Worm (Caenorhabditis elegans) whole organism, L3 larva: ENCODE results near the gene cpin-1.

Source experiments
- egl-27 ChIP-seq: sonication (generic microtip); optimal IDR thresholded peaks from 4 replicates; lab custom pipeline; 2017; ENCODE audit warnings: missing biosample characterization, missing genetic modification reagents, missing genetic modification characterization
- elt-2 ChIP-seq: sonication (generic microtip); optimal IDR thresholded peaks from 2 replicates; lab custom pipeline; 2016; ENCODE audit warnings: missing genetic modification reagents, mild to moderate bottlenecking, missing genetic modification characterization, missing compliant biosample characterization
- fkh-2 ChIP-seq: fragments of 150-350 bp; optimal IDR thresholded peaks from 2 replicates; lab custom pipeline; 2014; ENCODE audit warnings: missing biosample characterization, missing genetic modification reagents, missing genetic modification characterization
- lin-39 ChIP-seq: fragments of 150-350 bp; optimal IDR thresholded peaks from 2 replicates; lab custom pipeline; 2018; ENCODE audit warnings: missing biosample characterization, missing genetic modification reagents, missing genetic modification characterization
- mml-1 ChIP-seq: fragments of 150-350 bp; sonication (generic microtip); optimal IDR thresholded peaks from 3 replicates; lab custom pipeline; 2014; ENCODE audit warnings: missing biosample characterization, missing genetic modification characterization
- nfya-1 ChIP-seq: sonication (generic microtip); optimal IDR thresholded peaks from 2 replicates; lab custom pipeline; 2017; ENCODE audit warnings: missing genetic modification characterization, mild to moderate bottlenecking, missing compliant biosample characterization, antibody characterized with exemption, moderate library complexity; ENCODE audit not compliant: insufficient read depth
- nhr-11 ChIP-seq: fragments of 150-350 bp; optimal IDR thresholded peaks from 2 replicates; lab custom pipeline; 2014; ENCODE audit warnings: missing biosample characterization, missing genetic modification characterization
- nhr-23 ChIP-seq: fragments of 150-350 bp; optimal IDR thresholded peaks from 2 replicates; lab custom pipeline; 2014; ENCODE audit warnings: missing biosample characterization, missing genetic modification reagents, missing genetic modification characterization
- nhr-67 ChIP-seq: fragments of 150-350 bp; optimal IDR thresholded peaks from 2 replicates; lab custom pipeline; 2014; ENCODE audit warnings: missing biosample characterization, missing genetic modification characterization
- skn-1 ChIP-seq: fragments of 150-350 bp; optimal IDR thresholded peaks from 2 replicates; lab custom pipeline; 2014; ENCODE audit warnings: missing biosample characterization, missing genetic modification characterization
- zag-1 ChIP-seq: fragments of 150-350 bp; optimal IDR thresholded peaks from 2 replicates; lab custom pipeline; 2014; ENCODE audit warnings: missing biosample characterization, missing genetic modification characterization
- ztf-4 ChIP-seq: fragments of 150-350 bp; optimal IDR thresholded peaks from 2 replicates; lab custom pipeline; 2014; ENCODE audit warnings: missing biosample characterization, missing genetic modification characterization

Gene cpin-1

ce11 chrIV:9499636-9500035 is 49.2 kb downstream of the cpin-1 start:
- no peak for TF ChIP-seq mml-1
- no peak for TF ChIP-seq nhr-67 (tag; lab: Kevin White, UChicago)
- TF ChIP-seq fkh-2 (tag; lab: Kevin White, UChicago) = no peak
- no peak for TF ChIP-seq nfya-1
- no peak for TF ChIP-seq skn-1 (tag; lab: Kevin White, UChicago)
- TF ChIP-seq ztf-4 (tag; lab: Kevin White, UChicago) = no peak
- TF ChIP-seq nhr-11 (tag; lab: Kevin White, UChicago) = no peak
- no peak for TF ChIP-seq nhr-23
- no peak for TF ChIP-seq lin-39 (tag; lab: Kevin White, UChicago)
- TF ChIP-seq zag-1 = no peak
- TF ChIP-seq, all 47 proteins: peak for 0

- TF ChIP-seq elt-2 (tag; lab: Kevin White, UChicago) = peak; percentile 52
- no peak for TF ChIP-seq egl-27 (tag; lab: Kevin White, UChicago)
Measured at ce11 chrIV:9500100-9500499, 49.6 kb downstream of the cpin-1 start, which contains the start of gene ugt-21. TSS of gene ugt-21 (plus strand) at chrIV:9500311.
